Worm (Caenorhabditis elegans) whole organism, L3 larva: Measurements from ENCODE around the gene ZK688.10.
A peak's percentile ranks its signal among the peaks of the same experiment; 100 is the strongest.

Source experiments
- ZK546.5 ChIP-seq: sonication (generic microtip); optimal IDR thresholded peaks from 2 replicates; lab custom pipeline; 2017; ENCODE audit warnings: missing biosample characterization, missing genetic modification characterization
- egl-27 ChIP-seq: sonication (generic microtip); optimal IDR thresholded peaks from 4 replicates; lab custom pipeline; 2017; ENCODE audit warnings: missing biosample characterization, missing genetic modification reagents, missing genetic modification characterization
- egl-5 ChIP-seq: fragments of 150-350 bp; optimal IDR thresholded peaks from 2 replicates; lab custom pipeline; 2017; ENCODE audit warnings: missing biosample characterization, missing genetic modification reagents, missing genetic modification characterization, inconsistent platforms
- fos-1 ChIP-seq: fragments of 150-350 bp; optimal IDR thresholded peaks from 2 replicates; lab custom pipeline; 2014; ENCODE audit warnings: missing biosample characterization, missing genetic modification characterization
- lin-15B ChIP-seq: fragments of 150-350 bp; optimal IDR thresholded peaks from 2 replicates; lab custom pipeline; 2014; ENCODE audit warnings: missing biosample characterization, missing genetic modification characterization
- lin-39 ChIP-seq: fragments of 150-350 bp; optimal IDR thresholded peaks from 2 replicates; lab custom pipeline; 2018; ENCODE audit warnings: missing biosample characterization, missing genetic modification reagents, missing genetic modification characterization
- mml-1 ChIP-seq: fragments of 150-350 bp; sonication (generic microtip); optimal IDR thresholded peaks from 3 replicates; lab custom pipeline; 2014; ENCODE audit warnings: missing biosample characterization, missing genetic modification characterization
- nfya-1 ChIP-seq: sonication (generic microtip); optimal IDR thresholded peaks from 2 replicates; lab custom pipeline; 2017; ENCODE audit warnings: missing genetic modification characterization, mild to moderate bottlenecking, missing compliant biosample characterization, antibody characterized with exemption, moderate library complexity; ENCODE audit not compliant: insufficient read depth
- nhr-77 ChIP-seq: fragments of 150-350 bp; optimal IDR thresholded peaks from 2 replicates; lab custom pipeline; 2014; ENCODE audit warnings: missing biosample characterization, missing genetic modification characterization
- pqm-1 ChIP-seq: fragments of 150-350 bp; optimal IDR thresholded peaks from 2 replicates; lab custom pipeline; 2017; ENCODE audit warnings: missing biosample characterization, missing genetic modification characterization, inconsistent platforms
- tbx-2 ChIP-seq: sonication (generic microtip); optimal IDR thresholded peaks from 2 replicates; lab custom pipeline; 2016; ENCODE audit warnings: mild to moderate bottlenecking, missing genetic modification characterization, missing compliant biosample characterization

Gene ZK688.10

ce11 chrIII:7854494-7855184, 42.2 kb downstream of the ZK688.10 start, which contains the start of gene rpl-35 (continued):
- TF ChIP-seq mml-1 (tag; lab: Kevin White, UChicago) (no peak), egl-27 (peak; percentile 96), lin-15B (tag; lab: Kevin White, UChicago) (peak; percentile 100), fos-1 (tag; lab: Kevin White, UChicago) (peak; percentile 97), lin-39 (tag; lab: Kevin White, UChicago) (peak; percentile 99), pqm-1 (peak; percentile 98)

ce11 chrIII:7848173-7848572, 48.7 kb downstream of the ZK688.10 start:
- no peak for TF ChIP-seq tbx-2 (tag; lab: Kevin White, UChicago)
- TF ChIP-seq nfya-1, result peak; percentile 29
- TF ChIP-seq egl-5 (tag; lab: Kevin White, UChicago), result peak; percentile 6
- no peak for TF ChIP-seq ZK546.5 (tag; lab: Kevin White, UChicago)
- no peak for TF ChIP-seq pqm-1
- no peak for TF ChIP-seq nhr-77 (tag; lab: Kevin White, UChicago)
